Fruit fly (Drosophila melanogaster) whole organism, pupa: ENCODE data around the gene CG14929.

ENCODE experiments used
- CG12605 ChIP-seq: fragments of 200-800 bp; sonication (Bioruptor generic); IDR thresholded peaks from 2 replicates; pipeline ENCODE4 v1.3.6; 2022; ENCODE audit warnings: missing biosample characterization, missing genetic modification characterization
- CG13204 ChIP-seq: fragments of 200-800 bp; sonication (Bioruptor generic); optimal IDR thresholded peaks from 2 replicates; lab custom pipeline; 2018; ENCODE audit warnings: missing biosample characterization, mild to moderate bottlenecking, missing genetic modification characterization, moderate library complexity
- CG14655 ChIP-seq: fragments of 200-800 bp; sonication (Bioruptor generic); optimal IDR thresholded peaks from 3 replicates; lab custom pipeline; 2017; ENCODE audit warnings: mild to moderate bottlenecking, missing biosample characterization, missing genetic modification reagents, missing genetic modification characterization
- CG15710 ChIP-seq: fragments of 200-800 bp; sonication (Bioruptor generic); optimal IDR thresholded peaks from 2 replicates; lab custom pipeline; 2018; ENCODE audit warnings: missing biosample characterization, mild to moderate bottlenecking, missing genetic modification characterization, moderate library complexity
- CG17806 ChIP-seq: fragments of 200-800 bp; sonication (Bioruptor generic); optimal IDR thresholded peaks from 2 replicates; lab custom pipeline; 2018; ENCODE audit warnings: missing biosample characterization, mild to moderate bottlenecking, missing genetic modification characterization, moderate library complexity
- CG32121 ChIP-seq: fragments of 200-800 bp; sonication (Bioruptor generic); IDR thresholded peaks from 2 replicates; pipeline ENCODE4 v1.3.6; 2022; ENCODE audit warnings: missing biosample characterization, missing genetic modification characterization
- CG34367 ChIP-seq: fragments of 200-800 bp; sonication (Bioruptor generic); optimal IDR thresholded peaks from 2 replicates; lab custom pipeline; 2018; ENCODE audit warnings: missing biosample characterization, mild to moderate bottlenecking, missing genetic modification characterization
- CG8159 ChIP-seq: fragments of 200-800 bp; sonication (Bioruptor generic); optimal IDR thresholded peaks from 3 replicates; lab custom pipeline; 2018; ENCODE audit warnings: missing biosample characterization, mild to moderate bottlenecking, missing genetic modification characterization, moderate library complexity
- CG8301 ChIP-seq: fragments of 200-800 bp; sonication (Bioruptor generic); optimal IDR thresholded peaks from 2 replicates; lab custom pipeline; 2018; ENCODE audit warnings: missing biosample characterization, mild to moderate bottlenecking, missing genetic modification characterization
- CG9948 ChIP-seq: fragments of 200-800 bp; sonication (Bioruptor generic); optimal IDR thresholded peaks from 2 replicates; lab custom pipeline; 2018; ENCODE audit warnings: missing biosample characterization, mild to moderate bottlenecking, missing genetic modification characterization, moderate library complexity
- D1 ChIP-seq: fragments of 200-800 bp; sonication (Bioruptor generic); optimal IDR thresholded peaks from 2 replicates; lab custom pipeline; 2018; ENCODE audit warnings: missing biosample characterization, mild to moderate bottlenecking, missing genetic modification characterization, moderate library complexity
- EcR ChIP-seq: fragments of 200-800 bp; sonication (Bioruptor generic); optimal IDR thresholded peaks from 3 replicates; lab custom pipeline; 2019; ENCODE audit warnings: missing biosample characterization, missing genetic modification characterization, mild to moderate bottlenecking, moderate library complexity, missing genetic modification reagents
- Ets98B ChIP-seq: fragments of 200-800 bp; sonication (Bioruptor generic); IDR thresholded peaks from 2 replicates; pipeline ENCODE4 v1.3.6; 2022; ENCODE audit warnings: missing biosample characterization, missing genetic modification characterization
- Pif1A ChIP-seq: fragments of 200-800 bp; sonication (Bioruptor generic); optimal IDR thresholded peaks from 3 replicates; lab custom pipeline; 2016; ENCODE audit warnings: missing biosample characterization, missing genetic modification characterization
- Pif1B ChIP-seq: fragments of 200-800 bp; sonication (Bioruptor generic); optimal IDR thresholded peaks from 3 replicates; lab custom pipeline; 2016; ENCODE audit warnings: missing biosample characterization, missing genetic modification characterization
- Snoo ChIP-seq: fragments of 200-800 bp; sonication (Bioruptor generic); optimal IDR thresholded peaks from 3 replicates; lab custom pipeline; 2017; ENCODE audit warnings: missing biosample characterization, mild to moderate bottlenecking, missing genetic modification characterization, inconsistent platforms
- fd96Ca ChIP-seq: fragments of 200-800 bp; sonication (Bioruptor generic); IDR thresholded peaks from 3 replicates; pipeline ENCODE4 v1.3.6; 2022; ENCODE audit warnings: missing biosample characterization, missing genetic modification characterization
- gl ChIP-seq: fragments of 200-800 bp; sonication (Bioruptor generic); optimal IDR thresholded peaks from 2 replicates; lab custom pipeline; 2018; ENCODE audit warnings: missing biosample characterization, mild to moderate bottlenecking, missing genetic modification characterization
- rn ChIP-seq: fragments of 200-800 bp; sonication (Bioruptor generic); IDR thresholded peaks from 2 replicates; pipeline ENCODE4 v1.3.6; 2022; ENCODE audit warnings: missing biosample characterization, missing genetic modification characterization

The CG14929 gene

dm6 chr2L:11531520-11531919 is 11.9 kb downstream of the CG14929 start, which contains the start of gene CG34162:
TSS of gene CG34162 (plus strand) at chr2L:11531820.
- TF ChIP-seq CG14655 = no peak

dm6 chr2L:11535845-11536244 is 16.2 kb downstream of the CG14929 start, which contains the start of gene CG43438:
TSS of gene CG43438 (plus strand) at chr2L:11536145.
- TF ChIP-seq Pif1A (GFP tag; lab: Kevin White, UChicago) (no peak), CG8159 (no peak), CG14655 (no peak), D1 (tag; lab: Kevin White, UChicago) (no peak), CG34367 (tag; lab: Kevin White, UChicago) (no peak)

dm6 chr2L:11553825-11554224 is 34.2 kb downstream of the CG14929 start:
- no peak for TF ChIP-seq rn (GFP tag; lab: Robert Waterston, UW)
- TF ChIP-seq fd96Ca (GFP tag; lab: Robert Waterston, UW) = no peak
- TF ChIP-seq Snoo = no peak
- no peak for TF ChIP-seq Ets98B (GFP tag; lab: Robert Waterston, UW)
- TF ChIP-seq CG8159 = no peak
- TF ChIP-seq CG8301 = no peak
- TF ChIP-seq CG17806 (tag; lab: Kevin White, UChicago) = no peak
- no peak for TF ChIP-seq CG12605 (GFP tag; lab: Robert Waterston, UW)
- no peak for TF ChIP-seq Pif1A (GFP tag; lab: Kevin White, UChicago)
- no peak for TF ChIP-seq CG15710 (tag; lab: Kevin White, UChicago)
- no peak for TF ChIP-seq CG34367 (tag; lab: Kevin White, UChicago)
- TF ChIP-seq Pif1B (GFP tag; lab: Kevin White, UChicago) = no peak
- no peak for TF ChIP-seq gl (tag; lab: Kevin White, UChicago)
- no peak for TF ChIP-seq CG13204 (GFP tag; lab: Kevin White, UChicago)
- no peak for TF ChIP-seq CG9948 (tag; lab: Kevin White, UChicago)
- no peak for TF ChIP-seq CG14655
- TF ChIP-seq EcR (GFP tag; lab: Kevin White, UChicago) = no peak
- TF ChIP-seq CG32121 (GFP tag; lab: Robert Waterston, UW) = no peak
